Worm (Caenorhabditis elegans) whole organism, young adult: ENCODE data around the gene agr-1.

Experiments
- B0261.1 ChIP-seq: sonication (generic microtip); optimal IDR thresholded peaks from 2 replicates; lab custom pipeline; 2016; ENCODE audit warnings: mild to moderate bottlenecking, missing genetic modification characterization, moderate library complexity, missing compliant biosample characterization
- C06A6.2 ChIP-seq: fragments of 200-800 bp; sonication (Bioruptor generic); conservative IDR thresholded peaks from 2 replicates; pipeline ENCODE4 v1.3.6; 2022; ENCODE audit warnings: missing genetic modification characterization, missing compliant biosample characterization
- C17E4.6 ChIP-seq: fragments of 200-800 bp; sonication (Bioruptor generic); IDR thresholded peaks from 2 replicates; pipeline ENCODE4 v1.3.6; 2022; ENCODE audit warnings: missing genetic modification reagents, missing genetic modification characterization, missing compliant biosample characterization
- F10E7.11 ChIP-seq: sonication (generic microtip); optimal IDR thresholded peaks from 2 replicates; lab custom pipeline; 2017; ENCODE audit warnings: mild to moderate bottlenecking, missing genetic modification characterization, moderate library complexity, missing compliant biosample characterization
- F23B12.7 ChIP-seq: sonication (generic microtip); optimal IDR thresholded peaks from 2 replicates; lab custom pipeline; 2017; ENCODE audit warnings: missing genetic modification characterization, mild to moderate bottlenecking, missing compliant biosample characterization, antibody characterized with exemption, moderate library complexity; ENCODE audit not compliant: insufficient read depth
- F39B2.1 ChIP-seq: fragments of 200-800 bp; sonication (Bioruptor generic); IDR thresholded peaks from 2 replicates; pipeline ENCODE4 v1.3.6; 2022; ENCODE audit warnings: missing genetic modification reagents, missing genetic modification characterization, missing compliant biosample characterization
- F49E8.2 ChIP-seq: sonication (generic microtip); optimal IDR thresholded peaks from 3 replicates; lab custom pipeline; 2017; ENCODE audit warnings: missing genetic modification characterization, mild to moderate bottlenecking, missing compliant biosample characterization, antibody characterized with exemption, moderate library complexity; ENCODE audit not compliant: insufficient read depth
- F52B5.7 ChIP-seq: sonication (generic microtip); optimal IDR thresholded peaks from 2 replicates; lab custom pipeline; 2016; ENCODE audit warnings: mild to moderate bottlenecking, missing genetic modification characterization, missing compliant biosample characterization
- K11D2.4 ChIP-seq: fragments of 200-800 bp; sonication (Bioruptor generic); IDR thresholded peaks from 2 replicates; pipeline ENCODE4 v1.3.6; 2022; ENCODE audit warnings: missing genetic modification reagents, missing genetic modification characterization, missing compliant biosample characterization
- Y53G8AR.9 ChIP-seq: fragments of 200-800 bp; sonication (Bioruptor generic); conservative IDR thresholded peaks from 2 replicates; pipeline ENCODE4 v1.3.6; 2022; ENCODE audit warnings: missing genetic modification reagents, missing genetic modification characterization, missing compliant biosample characterization
- Y79H2A.3 ChIP-seq: fragments of 200-800 bp; sonication (Bioruptor generic); conservative IDR thresholded peaks from 2 replicates; pipeline ENCODE4 v1.3.6; 2022; ENCODE audit warnings: missing genetic modification reagents, missing genetic modification characterization, missing compliant biosample characterization
- ZK185.1 ChIP-seq: sonication (generic microtip); optimal IDR thresholded peaks from 2 replicates; lab custom pipeline; 2016; ENCODE audit warnings: mild to moderate bottlenecking, missing genetic modification characterization, missing compliant biosample characterization; ENCODE audit not compliant: poor library complexity, severe bottlenecking
- akir-1 ChIP-seq: fragments of 200-800 bp; sonication (Bioruptor generic); optimal IDR thresholded peaks from 2 replicates; lab custom pipeline; 2018; ENCODE audit warnings: mild to moderate bottlenecking, missing genetic modification characterization, moderate library complexity, missing compliant biosample characterization
- ama-1 ChIP-seq, 3 experiments: fragments of 150-350 bp in 1 of 3; sonication (generic microtip) in 2 of 3; optimal IDR thresholded peaks; 2 replicates each; lab custom pipeline; 2014 to 2018; ENCODE audit warnings: missing biosample characterization in 2 of 3, missing genetic modification characterization in 2 of 3, missing genetic modification reagents in 2 of 3
- attf-5 ChIP-seq: fragments of 200-800 bp; sonication (Bioruptor generic); optimal IDR thresholded peaks from 2 replicates; lab custom pipeline; 2018; ENCODE audit warnings: mild to moderate bottlenecking, missing genetic modification characterization, missing compliant biosample characterization
- attf-6 ChIP-seq: fragments of 200-800 bp; sonication (Bioruptor generic); IDR thresholded peaks from 2 replicates; pipeline ENCODE4 v1.3.6; 2022; ENCODE audit warnings: missing genetic modification reagents, missing genetic modification characterization, missing compliant biosample characterization
- ceh-27 ChIP-seq: fragments of 200-800 bp; sonication (Bioruptor generic); optimal IDR thresholded peaks from 2 replicates; lab custom pipeline; 2018; ENCODE audit warnings: mild to moderate bottlenecking, missing genetic modification characterization, moderate library complexity, missing compliant biosample characterization
- ceh-40 ChIP-seq: fragments of 200-800 bp; sonication (Bioruptor generic); IDR thresholded peaks from 2 replicates; pipeline ENCODE4 v1.3.6; 2022; ENCODE audit warnings: missing genetic modification characterization, missing compliant biosample characterization
- dpff-1 ChIP-seq: sonication (generic microtip); optimal IDR thresholded peaks from 2 replicates; lab custom pipeline; 2017; ENCODE audit warnings: mild to moderate bottlenecking, missing genetic modification characterization, missing compliant biosample characterization
- dpl-1 ChIP-seq: fragments of 150-350 bp; optimal IDR thresholded peaks from 2 replicates; lab custom pipeline; 2014; ENCODE audit warnings: missing biosample characterization, missing genetic modification reagents, missing genetic modification characterization
- fkh-3 ChIP-seq: sonication (generic microtip); optimal IDR thresholded peaks from 2 replicates; lab custom pipeline; 2016; ENCODE audit warnings: mild to moderate bottlenecking, missing genetic modification characterization, missing compliant biosample characterization
- hlh-12 ChIP-seq: sonication (generic microtip); optimal IDR thresholded peaks from 2 replicates; lab custom pipeline; 2016; ENCODE audit warnings: missing genetic modification characterization, missing compliant biosample characterization
- hmg-1.2 ChIP-seq: fragments of 200-800 bp; sonication (Bioruptor generic); IDR thresholded peaks from 2 replicates; pipeline ENCODE4 v1.3.6; 2022; ENCODE audit warnings: missing genetic modification reagents, missing genetic modification characterization, missing compliant biosample characterization
- hsf-1 ChIP-seq: fragments of 200-800 bp; sonication (Bioruptor generic); IDR thresholded peaks from 2 replicates; pipeline ENCODE4 v1.3.6; 2022; ENCODE audit warnings: missing genetic modification reagents, missing genetic modification characterization, missing compliant biosample characterization
- let-526 ChIP-seq: fragments of 200-800 bp; sonication (Bioruptor generic); IDR thresholded peaks from 2 replicates; pipeline ENCODE4 v1.3.6; 2022; ENCODE audit warnings: missing genetic modification reagents, missing genetic modification characterization, missing compliant biosample characterization
- lsy-27 ChIP-seq: sonication (generic microtip); optimal IDR thresholded peaks from 2 replicates; lab custom pipeline; 2017; ENCODE audit warnings: missing genetic modification characterization, mild to moderate bottlenecking, missing compliant biosample characterization, antibody characterized with exemption, missing genotype, borderline replicate concordance; ENCODE audit not compliant: insufficient read depth
- madf-6 ChIP-seq: fragments of 200-800 bp; sonication (Bioruptor generic); IDR thresholded peaks from 2 replicates; pipeline ENCODE4 v1.3.6; 2022; ENCODE audit warnings: missing genetic modification reagents, missing genetic modification characterization, missing compliant biosample characterization
- nfya-2 ChIP-seq: fragments of 200-800 bp; sonication (Bioruptor generic); IDR thresholded peaks from 2 replicates; pipeline ENCODE4 v1.3.6; 2022; ENCODE audit warnings: missing genetic modification reagents, missing genetic modification characterization, missing compliant biosample characterization
- nfyb-1 ChIP-seq: fragments of 200-800 bp; sonication (Bioruptor generic); IDR thresholded peaks from 2 replicates; pipeline ENCODE4 v1.3.6; 2022; ENCODE audit warnings: missing genetic modification reagents, missing genetic modification characterization, missing compliant biosample characterization
- nhr-120 ChIP-seq: fragments of 200-800 bp; sonication (Bioruptor generic); IDR thresholded peaks from 2 replicates; pipeline ENCODE4 v1.3.6; 2022; ENCODE audit warnings: missing genetic modification characterization, missing compliant biosample characterization
- nhr-179 ChIP-seq: sonication (generic microtip); optimal IDR thresholded peaks from 2 replicates; lab custom pipeline; 2016; ENCODE audit warnings: mild to moderate bottlenecking, missing genetic modification characterization, missing compliant biosample characterization
- snpc-1.1 ChIP-seq: sonication (generic microtip); optimal IDR thresholded peaks from 2 replicates; lab custom pipeline; 2017; ENCODE audit warnings: missing genetic modification characterization, mild to moderate bottlenecking, missing compliant biosample characterization, antibody characterized with exemption, moderate library complexity, missing genotype, missing genetic modification reagents; ENCODE audit not compliant: insufficient read depth
- snpc-1.3 ChIP-seq: sonication (generic microtip); optimal IDR thresholded peaks from 2 replicates; lab custom pipeline; 2017; ENCODE audit warnings: missing genetic modification characterization, mild to moderate bottlenecking, missing compliant biosample characterization, antibody characterized with exemption, moderate library complexity, missing genotype, missing genetic modification reagents; ENCODE audit not compliant: insufficient read depth
- tbp1 ChIP-seq: fragments of 200-800 bp; sonication (Bioruptor generic); optimal IDR thresholded peaks from 2 replicates; lab custom pipeline; 2018; ENCODE audit warnings: mild to moderate bottlenecking, missing genetic modification characterization, missing compliant biosample characterization
- zim-3 ChIP-seq: sonication (generic microtip); optimal IDR thresholded peaks from 2 replicates; lab custom pipeline; 2017; ENCODE audit warnings: mild to moderate bottlenecking, missing genetic modification characterization, moderate library complexity, missing compliant biosample characterization
- ztf-3 ChIP-seq: fragments of 200-800 bp; sonication (Bioruptor generic); optimal IDR thresholded peaks from 2 replicates; lab custom pipeline; 2018; ENCODE audit warnings: mild to moderate bottlenecking, missing genetic modification characterization, missing compliant biosample characterization

The agr-1 gene

DNA sequence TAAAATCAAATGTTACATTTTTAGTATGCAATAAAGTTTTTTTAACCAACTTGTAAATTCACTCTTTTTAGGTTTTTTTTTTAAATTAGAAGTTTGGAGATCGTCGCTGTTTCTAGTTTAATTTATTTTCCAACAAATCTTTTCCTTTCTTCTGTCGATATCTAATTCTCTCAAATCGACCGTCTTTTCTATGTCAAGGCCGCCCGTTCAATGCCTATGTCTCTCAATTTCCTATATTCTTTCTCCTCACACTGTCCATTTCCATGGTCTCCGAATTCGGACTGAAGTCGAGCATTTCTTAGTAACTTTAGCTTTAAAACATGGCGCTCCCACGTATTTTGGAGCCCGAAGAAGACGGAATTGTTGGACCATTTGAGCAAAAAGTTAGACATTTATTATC, 58.3 kb downstream of the agr-1 start, which contains the start of the genes T14B4.5 and T14B4.20:
TSS of gene T14B4.5 (plus strand) at position 226 of the 400 bp plus-strand sequence.
TSS of gene T14B4.20 (plus strand) at position 264 of the 400 bp plus-strand sequence.
- TF ChIP-seq Y53G8AR.9 (no peak), hmg-1.2 (GFP tag; lab: Robert Waterston, UW) (peak; percentile 51; the same call in 1 of the 2 replicates), fkh-3 (tag; lab: Kevin White, UChicago) (no peak), dpff-1 (tag; lab: Kevin White, UChicago) (no peak), F52B5.7 (tag; lab: Kevin White, UChicago) (no peak), nhr-179 (tag; lab: Kevin White, UChicago) (no peak)
- TF ChIP-seq, all 124 proteins: peak for 1

DNA sequence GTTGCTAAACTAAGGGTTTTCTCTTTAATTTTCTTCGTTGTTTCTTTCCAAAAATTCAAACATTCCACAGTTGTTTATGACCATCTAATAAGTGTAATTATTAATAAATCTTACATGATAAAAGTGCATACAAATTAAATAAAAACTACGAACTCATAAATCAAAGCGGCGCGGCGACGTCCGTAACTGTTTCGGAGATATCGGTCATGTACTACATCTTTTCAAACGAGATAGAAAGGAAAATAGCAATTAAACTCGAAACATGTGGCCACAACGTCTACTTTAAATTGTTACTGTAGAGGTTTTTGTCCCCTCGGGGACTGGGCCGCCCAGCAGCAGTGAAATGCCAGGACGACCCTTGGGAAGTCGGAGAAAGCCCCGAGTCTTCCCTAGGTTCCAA, 59.1 kb downstream of the agr-1 start:
- TF ChIP-seq ztf-3 (no peak), F49E8.2 (tag; lab: Kevin White, UChicago) (no peak), F23B12.7 (no peak)
- TF ChIP-seq, all 124 proteins: peak for 0

DNA sequence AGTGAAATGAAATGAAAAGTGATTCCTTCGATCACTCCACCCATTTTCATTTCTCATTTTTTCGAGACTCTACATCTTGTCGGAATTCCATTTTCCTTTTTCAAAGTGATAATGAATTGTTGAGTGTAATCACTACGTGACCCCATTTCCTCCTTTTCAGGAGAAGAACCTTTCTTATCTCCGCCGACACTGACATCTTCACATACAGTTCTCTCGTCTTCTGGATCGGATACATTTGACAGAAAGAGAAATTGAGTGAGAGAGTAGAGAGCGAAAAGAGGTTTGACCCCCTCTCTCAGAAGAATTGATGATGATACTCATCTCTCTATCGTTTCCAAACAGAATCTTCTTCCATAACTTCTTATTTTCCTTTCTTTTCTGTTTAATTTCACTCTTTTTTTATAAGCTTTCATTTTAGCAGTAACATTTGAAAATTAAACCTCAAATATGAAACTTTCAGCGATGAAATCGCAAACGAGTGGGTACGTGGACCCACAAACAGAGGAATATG, 61.1 kb downstream of the agr-1 start, which contains the start of gene dpy-2:
TSS of gene dpy-2 (plus strand) at position 461 of the 511 bp plus-strand sequence.
- TF ChIP-seq akir-1 (GFP tag; lab: Kevin White, UChicago) (no peak), ceh-27 (GFP tag; lab: Kevin White, UChicago) (no peak), madf-6 (no peak), B0261.1 (tag; lab: Kevin White, UChicago) (no peak), nfyb-1 (GFP tag; lab: Robert Waterston, UW) (no peak), snpc-1.1 (tag; lab: Kevin White, UChicago) (no peak), hlh-12 (tag; lab: Kevin White, UChicago) (no peak), Y79H2A.3 (GFP tag; lab: Robert Waterston, UW) (no peak), F39B2.1 (GFP tag; lab: Robert Waterston, UW) (no peak), dpl-1 (GFP tag; lab: Kevin White, UChicago) (no peak), let-526 (no peak), ZK185.1 (tag; lab: Kevin White, UChicago) (no peak), tbp1 (GFP tag; lab: Kevin White, UChicago) (no peak), zim-3 (tag; lab: Kevin White, UChicago) (no peak)
- TF ChIP-seq, all 124 proteins: peak for 0

DNA sequence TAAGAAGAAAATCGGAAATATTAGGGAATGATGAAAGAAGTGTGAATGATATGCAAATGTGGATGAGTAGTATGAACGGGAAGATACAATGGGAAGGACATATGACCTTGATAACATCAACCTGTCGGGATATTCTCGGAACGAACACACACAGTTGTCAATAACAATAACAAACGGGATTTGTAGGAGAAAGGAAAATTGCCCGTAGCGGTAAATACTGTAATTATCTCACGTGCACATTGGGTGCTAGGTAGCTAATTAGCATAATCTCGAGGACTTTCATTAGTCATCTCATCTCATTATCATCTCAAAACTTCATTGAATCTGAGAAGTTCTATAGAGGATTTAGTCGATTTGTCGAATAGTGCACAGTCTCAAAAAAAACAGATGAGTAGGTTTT, 62.0 kb downstream of the agr-1 start:
- TF ChIP-seq C06A6.2 (GFP tag; lab: Robert Waterston, UW) (no peak), ceh-40 (GFP tag; lab: Robert Waterston, UW) (no peak)

DNA sequence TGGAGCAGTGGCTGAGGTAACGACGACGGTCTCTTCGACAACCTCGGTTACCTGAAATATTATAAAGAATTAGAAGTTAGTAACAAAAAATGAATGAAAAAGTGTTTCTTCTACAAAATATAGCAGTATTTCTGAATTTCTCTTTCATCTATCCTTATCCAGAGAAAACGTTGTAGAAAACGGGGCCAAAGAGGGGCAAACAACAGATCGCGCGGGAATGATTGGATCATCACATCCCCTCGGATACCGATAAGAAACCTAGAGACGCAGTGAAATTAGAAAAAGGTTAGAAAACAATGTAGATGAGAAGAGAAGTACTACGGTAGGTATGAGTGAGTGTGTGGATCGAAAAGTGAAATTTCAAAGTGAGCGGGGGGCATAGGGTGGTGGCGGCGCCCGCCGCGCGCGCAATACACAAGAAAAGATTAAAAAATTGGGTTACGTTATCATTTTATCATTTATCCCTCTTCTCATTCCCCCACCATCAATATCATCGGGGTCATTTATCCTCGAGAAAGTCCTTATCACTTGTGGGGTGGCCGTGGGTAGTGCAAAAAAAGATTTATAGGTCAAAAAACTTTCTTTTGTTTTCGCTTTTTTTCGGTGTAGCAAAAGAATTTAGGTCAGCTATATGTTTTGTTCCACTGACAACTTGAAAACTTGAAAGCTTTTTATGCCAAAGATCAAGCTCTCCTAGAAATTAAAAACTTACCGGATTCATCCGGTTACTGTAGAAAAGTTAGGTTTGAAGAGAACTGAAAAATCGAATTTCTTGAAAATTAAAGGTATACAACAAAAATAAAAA, 62.6 kb downstream of the agr-1 start, which contains the start of the genes dpy-10 and T14B4.19:
TSS of gene dpy-10 (minus strand) at position 51 of the 805 bp plus-strand sequence.
TSS of gene T14B4.19 (minus strand) at position 755 of the 805 bp plus-strand sequence.
- no peak for TF ChIP-seq ama-1 (optimal IDR thresholded peaks at IDR 0.05; lab: Kevin White, UChicago)
- no peak for TF ChIP-seq ama-1 (GFP tag; optimal IDR thresholded peaks at IDR 0.05; lab: Kevin White, UChicago)
- no peak for TF ChIP-seq attf-5 (GFP tag; lab: Kevin White, UChicago)
- no peak for TF ChIP-seq snpc-1.3 (tag; lab: Kevin White, UChicago)
- no peak for TF ChIP-seq nhr-179 (tag; lab: Kevin White, UChicago)
- no peak for TF ChIP-seq F49E8.2 (tag; lab: Kevin White, UChicago)
- TF ChIP-seq attf-6 (GFP tag; lab: Robert Waterston, UW) = no peak
- TF ChIP-seq akir-1 (GFP tag; lab: Kevin White, UChicago) = no peak
- TF ChIP-seq hsf-1 (GFP tag; lab: Robert Waterston, UW) = no peak
- no peak for TF ChIP-seq K11D2.4 (GFP tag; lab: Robert Waterston, UW)
- no peak for TF ChIP-seq nhr-120
- no peak for TF ChIP-seq nfya-2
- no peak for TF ChIP-seq lsy-27 (tag; lab: Kevin White, UChicago)
- no peak for TF ChIP-seq Y79H2A.3 (GFP tag; lab: Robert Waterston, UW)
- no peak for TF ChIP-seq C17E4.6 (GFP tag; lab: Robert Waterston, UW)
- no peak for TF ChIP-seq F10E7.11 (tag; lab: Kevin White, UChicago)
- no peak for TF ChIP-seq ceh-40 (GFP tag; lab: Robert Waterston, UW)
- TF ChIP-seq, all 124 proteins: peak for 0
